Worm (Caenorhabditis elegans) whole organism, mixed stage, embryonic: Measurements from ENCODE around the gene C14F11.4.

Experiments used
- M03D4.4 ChIP-seq: sonication (generic microtip); optimal IDR thresholded peaks from 2 replicates; lab custom pipeline; 2017; ENCODE audit warnings: mild to moderate bottlenecking, missing genetic modification characterization, missing compliant biosample characterization
- bed-3 ChIP-seq: fragments of 200-800 bp; sonication (Bioruptor generic); optimal IDR thresholded peaks from 3 replicates; lab custom pipeline; 2018; ENCODE audit warnings: mild to moderate bottlenecking, missing genetic modification characterization, moderate library complexity, missing compliant biosample characterization
- blmp-1 ChIP-seq: fragments of 150-350 bp; optimal IDR thresholded peaks from 2 replicates; lab custom pipeline; 2014; ENCODE audit warnings: missing biosample characterization, missing genetic modification characterization
- ceh-43 ChIP-seq: fragments of 200-800 bp; sonication (Bioruptor generic); optimal IDR thresholded peaks from 2 replicates; lab custom pipeline; 2018; ENCODE audit warnings: mild to moderate bottlenecking, missing genetic modification characterization, moderate library complexity, missing compliant biosample characterization
- ceh-83 ChIP-seq: fragments of 200-800 bp; sonication (Bioruptor generic); optimal IDR thresholded peaks from 2 replicates; lab custom pipeline; 2018; ENCODE audit warnings: mild to moderate bottlenecking, missing genetic modification characterization, missing compliant biosample characterization
- ces-1 ChIP-seq: fragments of 150-350 bp; optimal IDR thresholded peaks from 2 replicates; lab custom pipeline; 2014; ENCODE audit warnings: missing biosample characterization, missing genetic modification reagents, missing genetic modification characterization
- cnd-1 ChIP-seq: fragments of 200-800 bp; sonication (Bioruptor generic); optimal IDR thresholded peaks from 2 replicates; lab custom pipeline; 2018; ENCODE audit warnings: mild to moderate bottlenecking, missing genetic modification characterization, missing compliant biosample characterization
- drap-1 ChIP-seq: fragments of 200-800 bp; sonication (Bioruptor generic); optimal IDR thresholded peaks from 3 replicates; lab custom pipeline; 2018; ENCODE audit warnings: mild to moderate bottlenecking, missing genetic modification characterization, missing compliant biosample characterization
- elt-1 ChIP-seq: sonication (generic microtip); optimal IDR thresholded peaks from 2 replicates; lab custom pipeline; 2017; ENCODE audit warnings: missing genetic modification characterization, mild to moderate bottlenecking, missing compliant biosample characterization, antibody characterized with exemption, moderate library complexity, borderline replicate concordance; ENCODE audit not compliant: insufficient read depth
- elt-3 ChIP-seq: fragments of 150-350 bp; optimal IDR thresholded peaks from 2 replicates; lab custom pipeline; 2014; ENCODE audit warnings: missing biosample characterization, missing genetic modification characterization
- flh-1 ChIP-seq: fragments of 200-800 bp; sonication (Bioruptor generic); optimal IDR thresholded peaks from 2 replicates; lab custom pipeline; 2018; ENCODE audit warnings: mild to moderate bottlenecking, missing genetic modification characterization, moderate library complexity, missing compliant biosample characterization
- ham-2 ChIP-seq: fragments of 200-800 bp; sonication (Bioruptor generic); optimal IDR thresholded peaks from 2 replicates; lab custom pipeline; 2018; ENCODE audit warnings: mild to moderate bottlenecking, missing genetic modification characterization, missing compliant biosample characterization
- hlh-1 ChIP-seq: fragments of 150-350 bp; optimal IDR thresholded peaks from 2 replicates; lab custom pipeline; 2014; ENCODE audit warnings: missing biosample characterization, missing genetic modification reagents, missing genetic modification characterization
- lin-13 ChIP-seq: fragments of 150-350 bp; optimal IDR thresholded peaks from 2 replicates; lab custom pipeline; 2014; ENCODE audit warnings: missing biosample characterization, missing genetic modification characterization
- lin-32 ChIP-seq: fragments of 200-800 bp; sonication (Bioruptor generic); optimal IDR thresholded peaks from 2 replicates; lab custom pipeline; 2018; ENCODE audit warnings: mild to moderate bottlenecking, missing genetic modification characterization, missing compliant biosample characterization
- lsy-2 ChIP-seq: fragments of 150-350 bp; optimal IDR thresholded peaks from 2 replicates; lab custom pipeline; 2014; ENCODE audit warnings: missing biosample characterization, missing genetic modification characterization
- mab-5 ChIP-seq: fragments of 150-350 bp; optimal IDR thresholded peaks from 2 replicates; lab custom pipeline; 2014; ENCODE audit warnings: missing biosample characterization, missing genetic modification characterization
- mep-1 ChIP-seq: fragments of 150-350 bp; optimal IDR thresholded peaks from 2 replicates; lab custom pipeline; 2017; ENCODE audit warnings: missing biosample characterization, missing genetic modification reagents, missing genetic modification characterization, inconsistent platforms
- mls-2 ChIP-seq: sonication (generic microtip); optimal IDR thresholded peaks from 2 replicates; lab custom pipeline; 2016; ENCODE audit warnings: mild to moderate bottlenecking, missing genetic modification characterization, moderate library complexity, missing compliant biosample characterization
- nhr-2 ChIP-seq: fragments of 150-350 bp; optimal IDR thresholded peaks from 2 replicates; lab custom pipeline; 2014; ENCODE audit warnings: missing biosample characterization, missing genetic modification characterization
- nhr-237 ChIP-seq: fragments of 150-350 bp; optimal IDR thresholded peaks from 2 replicates; lab custom pipeline; 2014; ENCODE audit warnings: missing biosample characterization, missing genetic modification characterization
- nhr-28 ChIP-seq: fragments of 150-350 bp; optimal IDR thresholded peaks from 2 replicates; lab custom pipeline; 2014; ENCODE audit warnings: missing biosample characterization, missing genetic modification characterization
- nhr-76 ChIP-seq: sonication (generic microtip); optimal IDR thresholded peaks from 2 replicates; lab custom pipeline; 2017; ENCODE audit warnings: missing biosample characterization, missing genetic modification characterization
- sem-2 ChIP-seq: fragments of 200-800 bp; sonication (Bioruptor generic); optimal IDR thresholded peaks from 2 replicates; lab custom pipeline; 2018; ENCODE audit warnings: mild to moderate bottlenecking, missing genetic modification characterization, missing compliant biosample characterization
- snpc-4 ChIP-seq: fragments of 150-350 bp; optimal IDR thresholded peaks from 2 replicates; lab custom pipeline; 2014; ENCODE audit warnings: missing biosample characterization, missing genetic modification characterization
- sptf-1 ChIP-seq: sonication (generic microtip); optimal IDR thresholded peaks from 2 replicates; lab custom pipeline; 2017; ENCODE audit warnings: mild to moderate bottlenecking, missing genetic modification characterization, moderate library complexity, missing compliant biosample characterization
- tbx-8 ChIP-seq: fragments of 200-800 bp; sonication (Bioruptor generic); optimal IDR thresholded peaks from 2 replicates; lab custom pipeline; 2018; ENCODE audit warnings: mild to moderate bottlenecking, missing genetic modification characterization, moderate library complexity, missing compliant biosample characterization
- unc-120 ChIP-seq: sonication (generic microtip); optimal IDR thresholded peaks from 2 replicates; lab custom pipeline; 2017; ENCODE audit warnings: missing genetic modification characterization, missing compliant biosample characterization; ENCODE audit not compliant: poor library complexity, severe bottlenecking
- unc-39 ChIP-seq: fragments of 150-350 bp; optimal IDR thresholded peaks from 2 replicates; lab custom pipeline; 2014; ENCODE audit warnings: missing biosample characterization, missing genetic modification characterization
- unc-62 ChIP-seq: fragments of 150-350 bp; optimal IDR thresholded peaks from 2 replicates; lab custom pipeline; 2014; ENCODE audit warnings: missing biosample characterization, missing genetic modification reagents, missing genetic modification characterization
- zip-8 ChIP-seq: fragments of 150-350 bp; optimal IDR thresholded peaks from 2 replicates; lab custom pipeline; 2014; ENCODE audit warnings: missing biosample characterization, missing genetic modification characterization
- ztf-11 ChIP-seq: fragments of 150-350 bp; optimal IDR thresholded peaks from 2 replicates; lab custom pipeline; 2014; ENCODE audit warnings: missing biosample characterization, missing genetic modification characterization

The C14F11.4 gene

DNA sequence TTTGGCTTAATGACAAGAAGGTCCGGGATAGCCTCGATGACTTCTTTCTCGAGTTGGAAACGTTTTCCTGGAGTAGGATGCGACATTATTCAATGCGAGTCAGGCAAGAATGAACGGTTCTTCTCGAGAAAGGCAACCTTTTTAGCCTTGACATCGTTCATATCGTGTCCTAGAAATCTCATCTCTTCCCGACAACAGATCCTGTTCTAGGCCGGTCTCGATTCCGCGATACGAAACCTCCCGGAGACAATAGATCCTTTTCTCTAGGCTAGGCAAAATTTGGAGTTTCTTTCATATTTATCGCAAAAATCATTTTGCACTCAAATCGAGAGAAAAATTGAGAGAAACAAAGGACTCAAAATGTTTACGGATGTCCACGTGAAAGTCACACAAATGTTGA is 6.1 kb upstream of the C14F11.4 start, which contains the start of gene rml-3:
TSS of gene rml-3 (minus strand) at position 93 of the 400 bp plus-strand sequence.
- no peak for TF ChIP-seq ham-2 (GFP tag; lab: Kevin White, UChicago)
- TF ChIP-seq tbx-8: no peak
- no peak for TF ChIP-seq bed-3 (GFP tag; lab: Kevin White, UChicago)
- TF ChIP-seq elt-1 (tag; lab: Kevin White, UChicago): peak; percentile 77

DNA sequence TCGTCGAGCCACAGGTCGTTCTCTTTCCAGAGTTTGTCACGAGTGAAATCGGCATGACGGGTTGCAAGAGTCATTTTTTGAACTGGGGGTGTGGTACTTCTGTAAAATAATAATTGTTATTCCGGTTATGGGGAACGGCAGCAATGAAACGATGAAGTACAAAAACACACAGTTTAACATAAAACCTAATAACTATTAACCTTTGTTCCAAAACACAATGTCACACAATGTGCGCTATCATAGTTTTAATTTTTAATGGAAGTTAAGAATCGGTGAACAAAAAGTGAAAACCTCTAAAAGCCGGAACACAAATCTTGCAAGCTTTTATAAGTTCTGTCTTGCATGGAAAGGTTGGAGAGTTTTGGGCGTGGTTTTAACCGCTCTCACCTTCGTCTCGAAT is 2.6 kb upstream of the C14F11.4 start, which contains the start of gene hsp-43:
TSS of gene hsp-43 (minus strand) at position 101 of the 400 bp plus-strand sequence.
- TF ChIP-seq M03D4.4 (tag; lab: Kevin White, UChicago): no peak
- no peak for TF ChIP-seq blmp-1 (tag; lab: Kevin White, UChicago)
- TF ChIP-seq sptf-1 (tag; lab: Kevin White, UChicago): no peak
- TF ChIP-seq flh-1 (GFP tag; lab: Kevin White, UChicago): no peak
- TF ChIP-seq mls-2 (tag; lab: Kevin White, UChicago): no peak
- TF ChIP-seq, all 35 proteins: peak for 0

DNA sequence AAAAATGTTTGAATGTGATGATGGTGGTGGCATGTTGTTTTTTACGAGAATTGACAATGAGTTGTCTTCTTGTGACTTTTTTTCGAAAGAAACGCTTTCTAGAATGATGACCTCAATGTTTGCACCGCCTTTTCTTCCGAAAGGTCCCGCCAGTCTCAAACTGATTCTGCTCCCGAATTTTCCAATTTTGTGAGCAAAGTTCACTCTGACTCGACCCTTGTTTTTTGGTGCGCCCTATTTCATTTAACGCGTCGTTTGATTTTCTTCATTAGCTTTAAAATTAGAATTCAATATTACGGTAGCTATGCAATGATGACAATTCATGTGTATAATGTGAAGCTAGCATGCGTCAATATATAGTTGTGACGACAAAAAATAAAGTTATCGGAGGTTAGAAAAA is 2.2 kb downstream of the C14F11.4 start, which contains the start of gene lite-1:
TSS of gene lite-1 (minus strand) at position 101 of the 400 bp plus-strand sequence.
- no peak for TF ChIP-seq zip-8 (tag; lab: Kevin White, UChicago)

DNA sequence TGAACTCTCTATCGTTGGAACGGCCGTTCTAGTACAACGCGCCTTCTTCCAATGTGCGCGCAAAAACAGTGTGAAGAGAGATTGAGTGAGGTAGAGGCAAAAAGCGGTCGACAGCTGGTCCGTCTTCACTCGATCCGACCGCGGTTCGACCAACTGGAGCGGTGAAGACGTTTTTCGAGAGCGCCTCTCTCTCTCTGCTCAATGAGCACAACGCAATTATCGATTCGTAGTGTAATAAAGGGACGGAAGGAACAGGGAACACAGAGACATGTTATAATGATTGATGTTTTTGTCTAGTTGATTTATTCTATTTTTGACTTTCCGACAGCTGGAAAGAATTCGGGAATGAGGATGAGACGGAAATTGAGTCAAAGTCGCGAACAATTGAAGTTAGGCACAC is 8.0 kb downstream of the C14F11.4 start:
- TF ChIP-seq zip-8 (tag; lab: Kevin White, UChicago): no peak
- no peak for TF ChIP-seq nhr-28 (tag; lab: Kevin White, UChicago)
- TF ChIP-seq lsy-2 (tag; lab: Kevin White, UChicago): no peak
- TF ChIP-seq nhr-76 (tag; lab: Kevin White, UChicago): no peak
- no peak for TF ChIP-seq bed-3 (GFP tag; lab: Kevin White, UChicago)
- TF ChIP-seq hlh-1 (tag; lab: Kevin White, UChicago): peak; percentile 93
- no peak for TF ChIP-seq ces-1 (GFP tag; lab: Kevin White, UChicago)
- peak; percentile 28 for TF ChIP-seq lin-13 (tag; lab: Kevin White, UChicago)
- no peak for TF ChIP-seq ceh-43 (GFP tag; lab: Kevin White, UChicago)
- no peak for TF ChIP-seq unc-39 (tag; lab: Kevin White, UChicago)
- TF ChIP-seq sptf-1 (tag; lab: Kevin White, UChicago): no peak
- peak; percentile 28 for TF ChIP-seq lin-32 (GFP tag; lab: Kevin White, UChicago)
- peak; percentile 96 for TF ChIP-seq unc-62 (GFP tag; lab: Kevin White, UChicago)
- TF ChIP-seq ztf-11 (tag; lab: Kevin White, UChicago): no peak
- peak; percentile 82 for TF ChIP-seq cnd-1 (tag; lab: Kevin White, UChicago)
- TF ChIP-seq unc-120: peak; percentile 72
- TF ChIP-seq blmp-1 (tag; lab: Kevin White, UChicago): no peak
- no peak for TF ChIP-seq nhr-237 (tag; lab: Kevin White, UChicago)
- peak; percentile 82 for TF ChIP-seq mab-5 (tag; lab: Kevin White, UChicago)
- TF ChIP-seq sem-2 (GFP tag; lab: Kevin White, UChicago): no peak
- TF ChIP-seq, all 35 proteins: peak for 7

DNA sequence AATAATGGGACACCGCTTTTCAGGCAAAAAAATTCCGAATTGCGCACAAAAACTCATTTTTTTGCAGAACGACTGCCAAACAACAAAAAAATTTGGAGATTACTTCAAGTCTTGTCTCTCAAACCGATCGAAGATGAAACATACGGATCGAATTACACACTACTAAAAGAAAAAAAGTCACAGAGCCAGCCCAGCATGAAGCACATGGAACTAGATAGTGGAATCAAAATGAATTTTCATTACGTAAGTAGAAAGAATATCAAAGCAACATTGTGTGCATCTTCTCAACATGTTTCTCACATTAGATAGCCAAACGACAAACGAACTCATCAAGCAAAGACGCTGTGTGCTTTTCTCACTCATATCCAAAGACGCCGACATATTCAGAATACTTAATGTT is 11.8 kb downstream of the C14F11.4 start:
- TF ChIP-seq ceh-43 (GFP tag; lab: Kevin White, UChicago): no peak
- no peak for TF ChIP-seq elt-3 (tag; lab: Kevin White, UChicago)
- no peak for TF ChIP-seq mep-1 (tag; lab: Kevin White, UChicago)
- no peak for TF ChIP-seq nhr-28 (tag; lab: Kevin White, UChicago)
- TF ChIP-seq nhr-237 (tag; lab: Kevin White, UChicago): no peak
- no peak for TF ChIP-seq ham-2 (GFP tag; lab: Kevin White, UChicago)
- TF ChIP-seq sptf-1 (tag; lab: Kevin White, UChicago): no peak
- TF ChIP-seq ces-1 (GFP tag; lab: Kevin White, UChicago): no peak
- TF ChIP-seq unc-62 (GFP tag; lab: Kevin White, UChicago): no peak
- TF ChIP-seq hlh-1 (tag; lab: Kevin White, UChicago): no peak
- TF ChIP-seq snpc-4: no peak
- no peak for TF ChIP-seq mls-2 (tag; lab: Kevin White, UChicago)
- no peak for TF ChIP-seq ceh-83 (GFP tag; lab: Kevin White, UChicago)
- TF ChIP-seq unc-120: no peak
- no peak for TF ChIP-seq nhr-2
- TF ChIP-seq M03D4.4 (tag; lab: Kevin White, UChicago): no peak
- TF ChIP-seq unc-39 (tag; lab: Kevin White, UChicago): no peak
- TF ChIP-seq drap-1 (GFP tag; lab: Kevin White, UChicago): no peak
